Worm (Caenorhabditis elegans) whole organism, L4 larva: Measurements from ENCODE around the gene F43D2.3.
A peak's percentile ranks its signal among the peaks of the same experiment; 100 is the strongest.

Experiments
- T26A8.4 ChIP-seq: fragments of 200-800 bp; sonication (Bioruptor generic); IDR thresholded peaks from 2 replicates; pipeline ENCODE4 v1.3.6; 2022; ENCODE audit warnings: missing genetic modification characterization, missing compliant biosample characterization
- Y5F2A.4 ChIP-seq: fragments of 200-800 bp; sonication (Bioruptor generic); optimal IDR thresholded peaks from 2 replicates; lab custom pipeline; 2018; ENCODE audit warnings: mild to moderate bottlenecking, missing genetic modification characterization, missing compliant biosample characterization
- aha-1 ChIP-seq: fragments of 150-350 bp; peaks from one replicate; lab custom pipeline; 2014; ENCODE audit warnings: missing biosample characterization, missing genetic modification characterization
- ceh-44 ChIP-seq: fragments of 200-800 bp; sonication (Bioruptor generic); IDR thresholded peaks from 2 replicates; pipeline ENCODE4 v1.3.6; 2022; ENCODE audit warnings: missing genetic modification reagents, missing genetic modification characterization, missing compliant biosample characterization
- ceh-62 ChIP-seq: sonication (generic microtip); optimal IDR thresholded peaks from 2 replicates; lab custom pipeline; 2017; ENCODE audit warnings: missing biosample characterization, missing genetic modification characterization
- daf-12 ChIP-seq: fragments of 150-350 bp; optimal IDR thresholded peaks from 2 replicates; lab custom pipeline; 2014; ENCODE audit warnings: missing biosample characterization, missing genetic modification reagents, missing genetic modification characterization
- daf-16 ChIP-seq, 3 experiments: sonication (generic microtip); optimal IDR thresholded peaks; 2 replicates each; lab custom pipeline; 2016 to 2017; ENCODE audit warnings: missing genetic modification characterization in 3 of 3, missing genetic modification reagents in 3 of 3, mild to moderate bottlenecking in 2 of 3, missing compliant biosample characterization in 2 of 3, missing biosample characterization in 1 of 3, moderate library complexity in 1 of 3
- daf-8 ChIP-seq: fragments of 200-800 bp; sonication (Bioruptor generic); IDR thresholded peaks from 2 replicates; pipeline ENCODE4 v1.3.6; 2022; ENCODE audit warnings: missing genetic modification characterization, missing compliant biosample characterization
- dmd-9 ChIP-seq: fragments of 200-800 bp; sonication (Bioruptor generic); IDR thresholded peaks from 2 replicates; pipeline ENCODE4 v1.3.6; 2022; ENCODE audit warnings: missing genetic modification reagents, missing genetic modification characterization, missing compliant biosample characterization
- hmg-1.1 ChIP-seq: fragments of 200-800 bp; sonication (Bioruptor generic); IDR thresholded peaks from 2 replicates; pipeline ENCODE4 v1.3.6; 2022; ENCODE audit warnings: missing genetic modification reagents, missing genetic modification characterization, missing compliant biosample characterization
- lim-7 ChIP-seq: fragments of 200-800 bp; sonication (Bioruptor generic); IDR thresholded peaks from 2 replicates; pipeline ENCODE4 v1.3.6; 2022; ENCODE audit warnings: missing genetic modification characterization, missing compliant biosample characterization
- lin-1 ChIP-seq: fragments of 200-800 bp; sonication (Bioruptor generic); IDR thresholded peaks from 2 replicates; pipeline ENCODE4 v1.3.6; 2022; ENCODE audit warnings: missing genetic modification reagents, missing genetic modification characterization, missing compliant biosample characterization
- lir-3 ChIP-seq: sonication (generic microtip); optimal IDR thresholded peaks from 2 replicates; lab custom pipeline; 2016; ENCODE audit warnings: mild to moderate bottlenecking, missing genetic modification characterization, missing compliant biosample characterization
- nhr-41 ChIP-seq: fragments of 200-800 bp; sonication (Bioruptor generic); IDR thresholded peaks from 2 replicates; pipeline ENCODE4 v1.3.6; 2022; ENCODE audit warnings: missing genetic modification reagents, missing genetic modification characterization, missing compliant biosample characterization
- nhr-48 ChIP-seq: sonication (generic microtip); optimal IDR thresholded peaks from 2 replicates; lab custom pipeline; 2016; ENCODE audit warnings: mild to moderate bottlenecking, missing genetic modification characterization, missing compliant biosample characterization
- nhr-77 ChIP-seq: fragments of 150-350 bp; optimal IDR thresholded peaks from 2 replicates; lab custom pipeline; 2014; ENCODE audit warnings: missing biosample characterization, missing genetic modification characterization
- pha-4 ChIP-seq, 2 experiments: fragments of 150-350 bp in 1 of 2; fragments of 200-800 bp in 1 of 2; sonication (Bioruptor generic) in 1 of 2; IDR thresholded peaks in 1 of 2; optimal IDR thresholded peaks in 1 of 2; 2 replicates each; pipeline versions ENCODE4 v1.3.6 to Lab custom; 2014 to 2022; ENCODE audit warnings: missing genetic modification characterization in 2 of 2, missing genetic modification reagents in 2 of 2, missing biosample characterization in 1 of 2, missing compliant biosample characterization in 1 of 2
- spr-3 ChIP-seq: fragments of 200-800 bp; sonication (Bioruptor generic); optimal IDR thresholded peaks from 2 replicates; lab custom pipeline; 2018; ENCODE audit warnings: mild to moderate bottlenecking, missing genetic modification characterization, missing compliant biosample characterization
- unc-130 ChIP-seq: sonication (generic microtip); optimal IDR thresholded peaks from 2 replicates; lab custom pipeline; 2016; ENCODE audit warnings: missing genetic modification reagents, missing genetic modification characterization, missing compliant biosample characterization
- unc-39 ChIP-seq: sonication (generic microtip); optimal IDR thresholded peaks from 2 replicates; lab custom pipeline; 2017; ENCODE audit warnings: missing biosample characterization, missing genetic modification characterization
- ztf-11 ChIP-seq: fragments of 150-350 bp; optimal IDR thresholded peaks from 2 replicates; lab custom pipeline; 2014; ENCODE audit warnings: missing biosample characterization, missing genetic modification characterization

F43D2.3 gene

DNA sequence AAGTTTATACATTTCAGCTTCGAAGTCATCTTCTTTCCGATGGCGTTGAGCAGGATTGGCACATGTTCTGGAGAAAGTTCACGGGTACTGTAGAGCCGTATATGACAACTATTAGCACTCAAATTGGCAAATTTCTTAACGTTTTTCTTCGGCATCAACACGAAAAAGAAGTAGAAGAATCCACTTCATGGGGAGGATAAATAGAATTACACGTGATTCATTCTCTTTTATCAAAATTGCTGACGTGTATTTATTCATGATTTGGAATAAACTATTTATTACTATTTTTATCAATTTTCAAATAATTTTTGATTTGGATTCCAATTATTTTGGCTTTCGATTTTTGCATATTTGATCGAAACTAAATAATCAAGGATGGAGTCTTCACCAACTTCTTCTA is 34.0 kb downstream of the F43D2.3 start, which contains the start of gene C47E8.1:
C47E8.1 (plus strand) TSS at position 301 of the 400 bp plus-strand sequence.
- no peak for TF ChIP-seq T26A8.4 (GFP tag; lab: Robert Waterston, UW)
- no peak for TF ChIP-seq daf-8 (GFP tag; lab: Robert Waterston, UW)
- TF ChIP-seq ceh-44 (GFP tag; lab: Robert Waterston, UW): no peak
- no peak for TF ChIP-seq ceh-62 (tag; lab: Kevin White, UChicago)
- no peak for TF ChIP-seq nhr-41 (GFP tag; lab: Robert Waterston, UW)

DNA sequence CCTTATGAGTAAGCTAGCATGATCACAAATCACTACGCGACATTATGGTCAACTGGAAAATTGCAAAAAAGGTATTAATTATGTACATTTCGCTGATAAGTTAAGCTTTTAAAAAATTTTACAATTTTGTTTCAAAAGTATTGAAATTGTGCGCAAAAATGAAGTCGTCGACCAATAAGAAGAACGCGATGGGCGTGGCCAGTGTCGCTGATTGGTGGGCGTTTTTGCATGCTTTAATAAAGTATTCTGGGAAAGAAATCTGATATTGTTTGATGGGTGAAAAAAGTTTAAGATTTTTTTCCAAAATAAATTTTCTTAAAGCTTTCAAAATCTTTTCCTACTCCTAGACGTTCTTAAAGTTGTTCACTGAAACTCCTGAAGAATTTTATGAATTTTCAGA is 46.6 kb downstream of the F43D2.3 start:
- TF ChIP-seq unc-130 (GFP tag; lab: Kevin White, UChicago) (no peak), Y5F2A.4 (no peak), unc-39 (no peak), spr-3 (GFP tag; lab: Kevin White, UChicago) (no peak), nhr-77 (tag; lab: Kevin White, UChicago) (no peak), lir-3 (tag; lab: Kevin White, UChicago) (no peak), lin-1 (GFP tag; lab: Robert Waterston, UW) (no peak), ztf-11 (tag; lab: Kevin White, UChicago) (no peak), daf-12 (no peak), nhr-48 (tag; lab: Kevin White, UChicago) (no peak), hmg-1.1 (no peak), dmd-9 (GFP tag; lab: Robert Waterston, UW) (no peak), lim-7 (GFP tag; lab: Robert Waterston, UW) (no peak), daf-16 (GFP tag; optimal IDR thresholded peaks at IDR 0.05; lab: Kevin White, UChicago) (no peak), daf-16 (tag; optimal IDR thresholded peaks at IDR 0.05; lab: Kevin White, UChicago) (no peak)

DNA sequence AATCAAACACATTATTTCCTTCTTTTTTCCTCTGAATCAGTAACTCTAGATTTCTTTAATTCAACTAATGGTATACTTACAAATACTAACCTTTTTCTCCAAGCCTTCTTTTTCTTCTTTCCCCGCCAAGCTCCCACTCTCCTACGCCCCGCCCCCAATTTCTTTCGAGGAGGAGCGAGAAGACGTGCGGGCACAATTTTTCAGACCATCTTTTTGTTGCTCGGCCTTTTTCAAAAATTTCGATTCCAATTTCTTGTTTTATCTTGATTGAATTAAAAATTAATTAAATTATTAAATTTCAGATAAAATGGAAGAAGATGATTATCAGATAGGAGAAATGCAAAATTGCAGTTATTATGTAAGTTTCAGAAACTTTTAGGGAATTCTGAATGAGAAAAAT is 48.3 kb downstream of the F43D2.3 start, which contains the start of gene C47E8.3:
C47E8.3 (plus strand) TSS at position 301 of the 400 bp plus-strand sequence.
- TF ChIP-seq pha-4 (GFP tag; IDR thresholded peaks at IDR 0.05; lab: Robert Waterston, UW) (no peak), pha-4 (tag; optimal IDR thresholded peaks at IDR 0.05; lab: Kevin White, UChicago) (no peak), aha-1 (tag; lab: Kevin White, UChicago) (peak; percentile 22)
